Worm (Caenorhabditis elegans) whole organism, L1 larva: ENCODE results near the gene Y38E10A.2.

Source experiments
- C04F5.9 ChIP-seq: sonication (generic microtip); optimal IDR thresholded peaks from 2 replicates; lab custom pipeline; 2016; ENCODE audit warnings: missing genetic modification characterization, missing compliant biosample characterization
- elt-2 ChIP-seq: sonication (generic microtip); optimal IDR thresholded peaks from 2 replicates; lab custom pipeline; 2016; ENCODE audit warnings: missing genetic modification characterization, mild to moderate bottlenecking, inconsistent platforms, missing compliant biosample characterization, missing genetic modification reagents
- elt-3 ChIP-seq, 6 experiments: fragments of 150-350 bp in 1 of 6; sonication (generic microtip); optimal IDR thresholded peaks; 2 replicates each; lab custom pipeline; 2017 to 2018; ENCODE audit warnings: missing biosample characterization in 6 of 6, missing genetic modification characterization in 6 of 6, inconsistent platforms in 1 of 6
- jun-1 ChIP-seq: fragments of 150-350 bp; optimal IDR thresholded peaks from 2 replicates; lab custom pipeline; 2014; ENCODE audit warnings: missing biosample characterization, missing genetic modification reagents, missing genetic modification characterization
- lin-13 ChIP-seq: fragments of 150-350 bp; optimal IDR thresholded peaks from 2 replicates; lab custom pipeline; 2014; ENCODE audit warnings: missing biosample characterization, missing genetic modification reagents, missing genetic modification characterization
- lin-39 ChIP-seq: fragments of 150-350 bp; optimal IDR thresholded peaks from 2 replicates; lab custom pipeline; 2014; ENCODE audit warnings: missing biosample characterization, missing genetic modification reagents, missing genetic modification characterization
- nhr-11 ChIP-seq: fragments of 150-350 bp; optimal IDR thresholded peaks from 2 replicates; lab custom pipeline; 2014; ENCODE audit warnings: missing biosample characterization, missing genetic modification characterization
- nhr-76 ChIP-seq: sonication (generic microtip); optimal IDR thresholded peaks from 2 replicates; lab custom pipeline; 2017; ENCODE audit warnings: missing biosample characterization, missing genetic modification characterization
- pag-3 ChIP-seq: sonication (generic microtip); optimal IDR thresholded peaks from 2 replicates; lab custom pipeline; 2017; ENCODE audit warnings: missing genetic modification characterization, mild to moderate bottlenecking, missing compliant biosample characterization, antibody characterized with exemption, borderline replicate concordance; ENCODE audit not compliant: insufficient read depth
- pax-3 ChIP-seq: fragments of 200-800 bp; sonication (Bioruptor generic); optimal IDR thresholded peaks from 2 replicates; lab custom pipeline; 2018; ENCODE audit warnings: mild to moderate bottlenecking, missing genetic modification characterization, moderate library complexity, missing compliant biosample characterization
- snpc-4 ChIP-seq: fragments of 150-350 bp; optimal IDR thresholded peaks from 2 replicates; lab custom pipeline; 2014; ENCODE audit warnings: missing biosample characterization, missing genetic modification characterization
- unc-62 ChIP-seq: fragments of 150-350 bp; optimal IDR thresholded peaks from 2 replicates; lab custom pipeline; 2014; ENCODE audit warnings: missing biosample characterization, missing genetic modification reagents, missing genetic modification characterization

- peak; percentile 24 for TF ChIP-seq lin-39 (tag; lab: Kevin White, UChicago)
- TF ChIP-seq snpc-4 (tag; lab: Kevin White, UChicago), result no peak
- TF ChIP-seq elt-3 (tag; optimal IDR thresholded peaks at IDR 0.05; lab: Kevin White, UChicago), result peak in 5 of 6 experiments; percentile 60 to 86 (median 75)
- no peak for TF ChIP-seq nhr-76 (tag; lab: Kevin White, UChicago)
- TF ChIP-seq elt-2 (tag; lab: Kevin White, UChicago), result no peak
- no peak for TF ChIP-seq pag-3 (tag; lab: Kevin White, UChicago)
- no peak for TF ChIP-seq nhr-11 (tag; lab: Kevin White, UChicago)
- TF ChIP-seq lin-13, result no peak
- TF ChIP-seq pax-3 (tag; lab: Kevin White, UChicago), result no peak
- TF ChIP-seq jun-1, result no peak
- no peak for TF ChIP-seq unc-62 (GFP tag; lab: Kevin White, UChicago)
- TF ChIP-seq C04F5.9 (tag; lab: Kevin White, UChicago), result no peak
These were observed 48.6 kb upstream of the Y38E10A.2 start, which contains the start of gene nspe-8 for ce11 chrII:12621908-12622566.
